Worm (Caenorhabditis elegans): Measurements from ENCODE around the gene qdpr-1.

DNA sequence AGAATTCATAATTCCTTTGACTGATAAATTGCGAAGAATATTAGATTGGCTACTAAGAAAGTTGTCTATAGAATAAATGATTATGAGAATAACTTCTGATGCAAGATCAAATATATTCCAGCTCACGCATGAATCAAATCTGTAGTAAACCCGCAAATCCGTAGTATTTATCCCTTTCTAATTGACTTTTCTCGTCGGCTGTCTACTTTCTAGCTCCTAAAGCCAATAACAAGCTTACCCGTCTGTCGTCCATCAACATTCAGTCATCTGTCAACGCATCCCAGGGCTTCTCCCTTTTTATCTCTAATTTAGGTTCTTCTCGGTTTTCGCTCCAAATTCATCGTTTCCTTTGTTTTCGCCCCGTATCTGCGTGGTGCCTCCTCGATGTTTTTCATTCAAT, 44.8 kb upstream of the qdpr-1 start:
- TF ChIP-seq elt-1 (tag; optimal IDR thresholded peaks at IDR 0.05) (no peak), mdl-1 (tag; optimal IDR thresholded peaks at IDR 0.05) (no peak), lin-13 (GFP tag; optimal IDR thresholded peaks at IDR 0.05) (no peak)
